Worm (Caenorhabditis elegans) whole organism, early embryonic: ENCODE measurements around the gene T03G11.10.

Experiments used
- B0310.2 ChIP-seq: sonication (generic microtip); optimal IDR thresholded peaks from 2 replicates; lab custom pipeline; 2016; ENCODE audit warnings: mild to moderate bottlenecking, missing genetic modification characterization, missing compliant biosample characterization
- F13C5.2 ChIP-seq: sonication (generic microtip); optimal IDR thresholded peaks from 2 replicates; lab custom pipeline; 2017; ENCODE audit warnings: mild to moderate bottlenecking, missing genetic modification characterization, inconsistent platforms, missing compliant biosample characterization
- aly-1 ChIP-seq: sonication (generic microtip); optimal IDR thresholded peaks from 2 replicates; lab custom pipeline; 2016; ENCODE audit warnings: missing genetic modification characterization, missing compliant biosample characterization
- ama-1 ChIP-seq: fragments of 150-350 bp; optimal IDR thresholded peaks from 2 replicates; lab custom pipeline; 2014
- ceh-13 ChIP-seq: fragments of 200-800 bp; sonication (Bioruptor generic); optimal IDR thresholded peaks from 2 replicates; lab custom pipeline; 2018; ENCODE audit warnings: mild to moderate bottlenecking, missing genetic modification characterization, missing compliant biosample characterization
- ceh-36 ChIP-seq: sonication (generic microtip); optimal IDR thresholded peaks from 2 replicates; lab custom pipeline; 2016; ENCODE audit warnings: missing genetic modification characterization, inconsistent platforms, missing compliant biosample characterization
- ets-7 ChIP-seq: sonication (generic microtip); optimal IDR thresholded peaks from 2 replicates; lab custom pipeline; 2016; ENCODE audit warnings: missing genotype, missing genetic modification characterization, missing compliant biosample characterization
- flt-1 ChIP-seq: fragments of 200-800 bp; sonication (Bioruptor generic); IDR thresholded peaks from 2 replicates; pipeline ENCODE4 v1.3.6; 2022; ENCODE audit warnings: missing genetic modification characterization, missing compliant biosample characterization
- hmbx-1 ChIP-seq: sonication (generic microtip); optimal IDR thresholded peaks from 2 replicates; lab custom pipeline; 2016; ENCODE audit warnings: mild to moderate bottlenecking, missing genetic modification characterization, missing compliant biosample characterization
- hmg-4 ChIP-seq: fragments of 200-800 bp; sonication (Bioruptor generic); optimal IDR thresholded peaks from 2 replicates; lab custom pipeline; 2018; ENCODE audit warnings: mild to moderate bottlenecking, missing genetic modification characterization, missing compliant biosample characterization
- hnd-1 ChIP-seq: sonication (generic microtip); optimal IDR thresholded peaks from 2 replicates; lab custom pipeline; 2016; ENCODE audit warnings: missing genetic modification characterization, missing compliant biosample characterization
- pes-1 ChIP-seq: fragments of 200-800 bp; sonication (Bioruptor generic); IDR thresholded peaks from 2 replicates; pipeline ENCODE4 v1.3.6; 2022; ENCODE audit warnings: missing genetic modification reagents, missing genetic modification characterization, missing compliant biosample characterization
- scrt-1 ChIP-seq: fragments of 200-800 bp; sonication (Bioruptor generic); IDR thresholded peaks from 2 replicates; pipeline ENCODE4 v1.3.6; 2022; ENCODE audit warnings: missing genetic modification characterization, missing compliant biosample characterization
- sea-1 ChIP-seq: fragments of 200-800 bp; sonication (Bioruptor generic); conservative IDR thresholded peaks from 2 replicates; pipeline ENCODE4 v1.3.6; 2022; ENCODE audit warnings: missing genetic modification characterization, missing compliant biosample characterization
- tbx-11 ChIP-seq: fragments of 200-800 bp; sonication (Bioruptor generic); IDR thresholded peaks from 2 replicates; pipeline ENCODE4 v1.3.6; 2022; ENCODE audit warnings: missing genetic modification characterization, missing compliant biosample characterization
- tbx-37 ChIP-seq: fragments of 200-800 bp; sonication (Bioruptor generic); conservative IDR thresholded peaks from 2 replicates; pipeline ENCODE4 v1.3.6; 2022; ENCODE audit warnings: missing genetic modification reagents, missing genetic modification characterization, missing compliant biosample characterization
- tra-4 ChIP-seq: sonication (generic microtip); optimal IDR thresholded peaks from 2 replicates; lab custom pipeline; 2017; ENCODE audit warnings: missing genetic modification characterization, missing compliant biosample characterization

The T03G11.10 gene

DNA sequence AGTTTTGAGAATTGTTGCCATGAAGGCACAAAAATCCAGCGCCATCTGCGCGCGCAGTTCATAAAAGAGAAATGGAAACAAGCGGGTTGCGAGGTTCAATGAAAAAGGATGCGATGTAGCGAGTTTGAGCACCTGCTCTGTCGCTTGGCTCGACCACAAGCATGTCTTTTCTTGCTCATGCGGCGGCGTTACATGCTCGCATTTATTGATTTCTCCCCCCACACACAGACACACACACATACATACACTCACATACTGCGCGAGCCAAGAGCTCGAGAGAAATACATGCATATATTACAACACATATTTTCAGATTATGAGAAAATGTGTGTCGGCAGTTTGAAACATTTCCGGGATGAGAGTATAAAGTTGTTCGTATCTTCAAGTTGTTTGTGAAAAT is 49.2 kb downstream of the T03G11.10 start:
- TF ChIP-seq hnd-1 (tag; lab: Kevin White, UChicago) = no peak
- no peak for TF ChIP-seq hmg-4
- no peak for TF ChIP-seq hmbx-1 (tag; lab: Kevin White, UChicago)
- no peak for TF ChIP-seq B0310.2 (tag; lab: Kevin White, UChicago)
- TF ChIP-seq pes-1 (GFP tag; lab: Robert Waterston, UW) = no peak
- no peak for TF ChIP-seq ama-1 (lab: Kevin White, UChicago)
- no peak for TF ChIP-seq tbx-11 (GFP tag; lab: Robert Waterston, UW)
- no peak for TF ChIP-seq flt-1 (GFP tag; lab: Robert Waterston, UW)
- TF ChIP-seq ets-7 (tag; lab: Kevin White, UChicago) = no peak
- TF ChIP-seq aly-1 (tag; lab: Kevin White, UChicago) = no peak
- TF ChIP-seq scrt-1 (GFP tag; lab: Robert Waterston, UW) = no peak
- no peak for TF ChIP-seq sea-1 (GFP tag; lab: Robert Waterston, UW)
- no peak for TF ChIP-seq tra-4 (tag; lab: Kevin White, UChicago)
- no peak for TF ChIP-seq tbx-37

DNA sequence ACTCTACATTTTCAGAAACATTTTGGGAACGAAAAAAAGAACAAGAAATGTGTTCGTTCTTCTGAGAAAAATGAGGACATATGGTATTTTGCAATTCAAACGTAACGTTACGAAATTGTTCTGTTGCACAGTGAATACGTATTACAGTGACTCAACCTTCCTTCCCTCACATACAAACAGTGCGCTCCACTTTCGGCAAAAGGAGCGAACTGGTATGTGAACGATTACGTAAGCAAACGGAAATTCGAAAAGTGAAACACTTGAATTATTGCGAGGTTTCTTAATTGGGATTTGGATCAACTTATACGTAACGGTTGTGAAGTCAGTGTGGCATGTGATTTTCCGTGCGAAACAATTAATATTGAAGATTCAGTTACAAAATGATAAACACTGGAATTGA is 50.2 kb downstream of the T03G11.10 start:
- TF ChIP-seq hnd-1 (tag; lab: Kevin White, UChicago) = no peak
- TF ChIP-seq ets-7 (tag; lab: Kevin White, UChicago) = no peak
- TF ChIP-seq B0310.2 (tag; lab: Kevin White, UChicago) = no peak
- TF ChIP-seq ceh-13 (GFP tag; lab: Kevin White, UChicago) = no peak
- no peak for TF ChIP-seq hmbx-1 (tag; lab: Kevin White, UChicago)
- no peak for TF ChIP-seq pes-1 (GFP tag; lab: Robert Waterston, UW)

DNA sequence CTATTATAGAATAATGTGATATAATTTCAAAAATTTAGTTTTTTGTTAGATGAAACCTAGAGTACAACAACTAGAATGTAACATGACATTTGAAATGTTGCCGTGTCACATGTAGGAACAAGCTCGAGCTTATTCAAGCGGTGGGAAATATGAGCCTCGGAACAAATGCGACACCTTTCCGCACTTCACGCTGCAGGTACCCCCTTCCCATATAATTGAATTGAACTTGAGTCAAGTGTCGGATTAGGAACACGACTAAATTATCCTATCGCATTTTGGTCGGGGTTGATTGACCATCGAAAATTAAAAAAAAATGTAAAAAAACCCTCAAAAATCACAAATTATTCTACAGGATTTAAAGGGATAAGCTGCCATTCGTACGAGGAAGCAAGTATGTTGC is 50.8 kb downstream of the T03G11.10 start:
- TF ChIP-seq tra-4 (tag; lab: Kevin White, UChicago) (no peak), B0310.2 (tag; lab: Kevin White, UChicago) (no peak), hmg-4 (no peak), pes-1 (GFP tag; lab: Robert Waterston, UW) (no peak), F13C5.2 (tag; lab: Kevin White, UChicago) (no peak)

DNA sequence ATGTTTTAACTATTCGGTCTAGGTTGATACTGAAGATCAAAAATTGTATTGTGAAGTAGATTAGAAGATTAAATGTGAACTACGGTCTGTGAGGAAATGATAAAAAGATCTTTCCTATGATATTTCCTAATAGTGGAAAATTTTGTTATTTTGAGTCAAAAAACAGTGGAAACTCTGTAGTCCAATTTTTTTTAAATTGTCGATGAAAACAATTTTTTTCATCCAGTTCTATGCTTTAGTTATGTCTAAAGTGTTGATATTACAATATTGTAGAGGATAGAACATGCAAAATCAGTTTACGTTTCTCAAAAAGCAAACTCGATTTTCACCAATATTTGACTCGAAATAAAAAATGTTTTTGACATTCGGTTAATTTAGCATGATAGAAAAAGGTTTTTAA is 51.3 kb downstream of the T03G11.10 start:
- TF ChIP-seq tra-4 (tag; lab: Kevin White, UChicago) = no peak
- no peak for TF ChIP-seq hmg-4
- no peak for TF ChIP-seq F13C5.2 (tag; lab: Kevin White, UChicago)
- no peak for TF ChIP-seq aly-1 (tag; lab: Kevin White, UChicago)
- no peak for TF ChIP-seq hmbx-1 (tag; lab: Kevin White, UChicago)
- TF ChIP-seq B0310.2 (tag; lab: Kevin White, UChicago) = no peak
- no peak for TF ChIP-seq ceh-13 (GFP tag; lab: Kevin White, UChicago)

- no peak for TF ChIP-seq pes-1 (GFP tag; lab: Robert Waterston, UW)
- no peak for TF ChIP-seq tbx-37
- TF ChIP-seq hmg-4 = no peak
- no peak for TF ChIP-seq ceh-36 (tag; lab: Kevin White, UChicago)
- no peak for TF ChIP-seq ama-1 (lab: Kevin White, UChicago)
- TF ChIP-seq B0310.2 (tag; lab: Kevin White, UChicago) = no peak
- TF ChIP-seq tbx-11 (GFP tag; lab: Robert Waterston, UW) = no peak
- TF ChIP-seq ets-7 (tag; lab: Kevin White, UChicago) = no peak
Observed at ce11 chrX:5119246-5119645, 51.7 kb downstream of the T03G11.10 start.
